Worm (Caenorhabditis elegans) whole organism, young adult: Measurements from ENCODE around the gene F52E1.14.

ENCODE experiments used
- B0336.3 ChIP-seq: fragments of 200-800 bp; sonication (Bioruptor generic); IDR thresholded peaks from 2 replicates; pipeline ENCODE4 v1.3.6; 2022; ENCODE audit warnings: missing genetic modification characterization, missing compliant biosample characterization
- C17E4.6 ChIP-seq: fragments of 200-800 bp; sonication (Bioruptor generic); IDR thresholded peaks from 2 replicates; pipeline ENCODE4 v1.3.6; 2022; ENCODE audit warnings: missing genetic modification reagents, missing genetic modification characterization, missing compliant biosample characterization
- F49E8.2 ChIP-seq: sonication (generic microtip); optimal IDR thresholded peaks from 3 replicates; lab custom pipeline; 2017; ENCODE audit warnings: missing genetic modification characterization, mild to moderate bottlenecking, missing compliant biosample characterization, antibody characterized with exemption, moderate library complexity; ENCODE audit not compliant: insufficient read depth
- F52B5.7 ChIP-seq: sonication (generic microtip); optimal IDR thresholded peaks from 2 replicates; lab custom pipeline; 2016; ENCODE audit warnings: mild to moderate bottlenecking, missing genetic modification characterization, missing compliant biosample characterization
- Y53F4B.3 ChIP-seq: fragments of 200-800 bp; sonication (Bioruptor generic); IDR thresholded peaks from 2 replicates; pipeline ENCODE4 v1.3.6; 2022; ENCODE audit warnings: missing genetic modification reagents, missing genetic modification characterization, missing compliant biosample characterization
- Y67H2A.10 ChIP-seq: fragments of 200-800 bp; sonication (Bioruptor generic); conservative IDR thresholded peaks from 2 replicates; pipeline ENCODE4 v1.3.6; 2022; ENCODE audit warnings: missing genetic modification reagents, missing genetic modification characterization, missing compliant biosample characterization
- Y79H2A.3 ChIP-seq: fragments of 200-800 bp; sonication (Bioruptor generic); conservative IDR thresholded peaks from 2 replicates; pipeline ENCODE4 v1.3.6; 2022; ENCODE audit warnings: missing genetic modification reagents, missing genetic modification characterization, missing compliant biosample characterization
- Y95B8A.8 ChIP-seq: fragments of 200-800 bp; sonication (Bioruptor generic); IDR thresholded peaks from 2 replicates; pipeline ENCODE4 v1.3.6; 2022; ENCODE audit warnings: missing genetic modification reagents, missing genetic modification characterization, missing compliant biosample characterization
- ZK185.1 ChIP-seq: sonication (generic microtip); optimal IDR thresholded peaks from 2 replicates; lab custom pipeline; 2016; ENCODE audit warnings: mild to moderate bottlenecking, missing genetic modification characterization, missing compliant biosample characterization; ENCODE audit not compliant: poor library complexity, severe bottlenecking
- akir-1 ChIP-seq: fragments of 200-800 bp; sonication (Bioruptor generic); optimal IDR thresholded peaks from 2 replicates; lab custom pipeline; 2018; ENCODE audit warnings: mild to moderate bottlenecking, missing genetic modification characterization, moderate library complexity, missing compliant biosample characterization
- aptf-2 ChIP-seq: fragments of 200-800 bp; sonication (Bioruptor generic); conservative IDR thresholded peaks from 2 replicates; pipeline ENCODE4 v1.3.6; 2022; ENCODE audit warnings: missing genetic modification reagents, missing genetic modification characterization, missing compliant biosample characterization
- aptf-3 ChIP-seq: fragments of 200-800 bp; sonication (Bioruptor generic); IDR thresholded peaks from 2 replicates; pipeline ENCODE4 v1.3.6; 2022; ENCODE audit warnings: missing genetic modification characterization, missing compliant biosample characterization
- atf-7 ChIP-seq: sonication (generic microtip); optimal IDR thresholded peaks from 2 replicates; lab custom pipeline; 2017; ENCODE audit warnings: mild to moderate bottlenecking, missing genetic modification characterization, missing compliant biosample characterization
- attf-5 ChIP-seq: fragments of 200-800 bp; sonication (Bioruptor generic); optimal IDR thresholded peaks from 2 replicates; lab custom pipeline; 2018; ENCODE audit warnings: mild to moderate bottlenecking, missing genetic modification characterization, missing compliant biosample characterization
- bed-2 ChIP-seq: fragments of 200-800 bp; sonication (Bioruptor generic); IDR thresholded peaks from 2 replicates; pipeline ENCODE4 v1.3.6; 2022; ENCODE audit warnings: missing genetic modification reagents, missing genetic modification characterization, missing compliant biosample characterization
- ccch-3 ChIP-seq: fragments of 200-800 bp; sonication (Bioruptor generic); optimal IDR thresholded peaks from 2 replicates; lab custom pipeline; 2018; ENCODE audit warnings: mild to moderate bottlenecking, missing genetic modification characterization, missing compliant biosample characterization
- ceh-100 ChIP-seq: fragments of 200-800 bp; sonication (Bioruptor generic); IDR thresholded peaks from 2 replicates; pipeline ENCODE4 v1.3.6; 2022; ENCODE audit warnings: missing genetic modification reagents, missing genetic modification characterization, missing compliant biosample characterization
- ceh-58 ChIP-seq: fragments of 200-800 bp; sonication (Bioruptor generic); IDR thresholded peaks from 2 replicates; pipeline ENCODE4 v1.3.6; 2022; ENCODE audit warnings: missing genetic modification characterization, missing compliant biosample characterization
- efl-1 ChIP-seq: fragments of 150-350 bp; optimal IDR thresholded peaks from 2 replicates; lab custom pipeline; 2014; ENCODE audit warnings: missing biosample characterization, missing genetic modification reagents, missing genetic modification characterization
- egrh-3 ChIP-seq: fragments of 200-800 bp; sonication (Bioruptor generic); IDR thresholded peaks from 2 replicates; pipeline ENCODE4 v1.3.6; 2022; ENCODE audit warnings: missing genetic modification reagents, missing genetic modification characterization, missing compliant biosample characterization
- ekl-4 ChIP-seq: fragments of 200-800 bp; sonication (Bioruptor generic); IDR thresholded peaks from 2 replicates; pipeline ENCODE4 v1.3.6; 2022; ENCODE audit warnings: missing genetic modification reagents, missing genetic modification characterization, missing compliant biosample characterization
- ets-4 ChIP-seq: fragments of 200-800 bp; sonication (Bioruptor generic); optimal IDR thresholded peaks from 2 replicates; lab custom pipeline; 2018; ENCODE audit warnings: mild to moderate bottlenecking, missing genetic modification characterization, missing compliant biosample characterization
- gei-17 ChIP-seq: fragments of 200-800 bp; sonication (Bioruptor generic); optimal IDR thresholded peaks from 2 replicates; lab custom pipeline; 2018; ENCODE audit warnings: mild to moderate bottlenecking, missing genetic modification characterization, missing compliant biosample characterization
- him-1 ChIP-seq: sonication (generic microtip); optimal IDR thresholded peaks from 2 replicates; lab custom pipeline; 2016; ENCODE audit warnings: missing genotype, missing genetic modification reagents, missing genetic modification characterization, missing compliant biosample characterization
- hlh-12 ChIP-seq: sonication (generic microtip); optimal IDR thresholded peaks from 2 replicates; lab custom pipeline; 2016; ENCODE audit warnings: missing genetic modification characterization, missing compliant biosample characterization
- hlh-26 ChIP-seq: fragments of 200-800 bp; sonication (Bioruptor generic); conservative IDR thresholded peaks from 2 replicates; pipeline ENCODE4 v1.3.6; 2022; ENCODE audit warnings: missing genetic modification reagents, missing genetic modification characterization, missing compliant biosample characterization
- hmg-1.2 ChIP-seq: fragments of 200-800 bp; sonication (Bioruptor generic); IDR thresholded peaks from 2 replicates; pipeline ENCODE4 v1.3.6; 2022; ENCODE audit warnings: missing genetic modification reagents, missing genetic modification characterization, missing compliant biosample characterization
- hsf-1 ChIP-seq: fragments of 200-800 bp; sonication (Bioruptor generic); IDR thresholded peaks from 2 replicates; pipeline ENCODE4 v1.3.6; 2022; ENCODE audit warnings: missing genetic modification reagents, missing genetic modification characterization, missing compliant biosample characterization
- let-526 ChIP-seq: fragments of 200-800 bp; sonication (Bioruptor generic); IDR thresholded peaks from 2 replicates; pipeline ENCODE4 v1.3.6; 2022; ENCODE audit warnings: missing genetic modification reagents, missing genetic modification characterization, missing compliant biosample characterization
- lin-35 ChIP-seq, 3 experiments: fragments of 150-350 bp in 2 of 3; sonication (generic microtip) in 1 of 3; optimal IDR thresholded peaks; 2 replicates each; lab custom pipeline; 2014 to 2018; ENCODE audit warnings: missing biosample characterization in 3 of 3, missing genetic modification characterization in 3 of 3, missing genetic modification reagents in 3 of 3
- lin-54 ChIP-seq: fragments of 200-800 bp; sonication (Bioruptor generic); optimal IDR thresholded peaks from 2 replicates; lab custom pipeline; 2018; ENCODE audit warnings: mild to moderate bottlenecking, missing genetic modification characterization, missing compliant biosample characterization
- lir-1 ChIP-seq: fragments of 200-800 bp; sonication (Bioruptor generic); conservative IDR thresholded peaks from 2 replicates; pipeline ENCODE4 v1.3.6; 2022; ENCODE audit warnings: missing genetic modification reagents, missing genetic modification characterization, missing compliant biosample characterization
- lsl-1 ChIP-seq: fragments of 200-800 bp; sonication (Bioruptor generic); optimal IDR thresholded peaks from 2 replicates; lab custom pipeline; 2018; ENCODE audit warnings: mild to moderate bottlenecking, missing genetic modification characterization, moderate library complexity, missing compliant biosample characterization
- madf-6 ChIP-seq: fragments of 200-800 bp; sonication (Bioruptor generic); IDR thresholded peaks from 2 replicates; pipeline ENCODE4 v1.3.6; 2022; ENCODE audit warnings: missing genetic modification reagents, missing genetic modification characterization, missing compliant biosample characterization
- mes-4 ChIP-seq: sonication (generic microtip); optimal IDR thresholded peaks from 2 replicates; lab custom pipeline; 2016; ENCODE audit warnings: missing genotype, missing genetic modification characterization, missing compliant biosample characterization
- mxl-1 ChIP-seq: sonication (generic microtip); optimal IDR thresholded peaks from 2 replicates; lab custom pipeline; 2016; ENCODE audit warnings: missing genetic modification characterization, missing compliant biosample characterization
- nfya-1 ChIP-seq: sonication (generic microtip); optimal IDR thresholded peaks from 2 replicates; lab custom pipeline; 2017; ENCODE audit warnings: antibody characterized with exemption, missing compliant biosample characterization, missing genetic modification characterization, borderline replicate concordance; ENCODE audit not compliant: insufficient read depth
- nfya-2 ChIP-seq: fragments of 200-800 bp; sonication (Bioruptor generic); IDR thresholded peaks from 2 replicates; pipeline ENCODE4 v1.3.6; 2022; ENCODE audit warnings: missing genetic modification reagents, missing genetic modification characterization, missing compliant biosample characterization
- nhr-179 ChIP-seq: sonication (generic microtip); optimal IDR thresholded peaks from 2 replicates; lab custom pipeline; 2016; ENCODE audit warnings: mild to moderate bottlenecking, missing genetic modification characterization, missing compliant biosample characterization
- nhr-27 ChIP-seq: fragments of 200-800 bp; sonication (Bioruptor generic); optimal IDR thresholded peaks from 2 replicates; lab custom pipeline; 2018; ENCODE audit warnings: mild to moderate bottlenecking, missing genetic modification characterization, moderate library complexity, missing compliant biosample characterization
- rec-8 ChIP-seq, 2 experiments: sonication (generic microtip); optimal IDR thresholded peaks; 2 replicates each; lab custom pipeline; 2016; ENCODE audit warnings: mild to moderate bottlenecking in 2 of 2, missing genetic modification characterization in 2 of 2, missing genetic modification reagents in 2 of 2, missing genotype in 2 of 2, missing biosample characterization in 1 of 2, missing compliant biosample characterization in 1 of 2, moderate library complexity in 1 of 2
- rpc-1 ChIP-seq, 2 experiments: fragments of 150-350 bp in 1 of 2; sonication (generic microtip) in 1 of 2; optimal IDR thresholded peaks; 2 replicates each; lab custom pipeline; 2014 to 2018; ENCODE audit warnings: missing biosample characterization in 1 of 2, missing genetic modification characterization in 1 of 2, missing genetic modification reagents in 1 of 2, missing genotype in 1 of 2
- sdz-38 ChIP-seq: sonication (generic microtip); optimal IDR thresholded peaks from 2 replicates; lab custom pipeline; 2016; ENCODE audit warnings: missing genotype, missing genetic modification characterization, missing compliant biosample characterization
- sptf-2 ChIP-seq: fragments of 200-800 bp; sonication (Bioruptor generic); optimal IDR thresholded peaks from 2 replicates; lab custom pipeline; 2018; ENCODE audit warnings: mild to moderate bottlenecking, missing genetic modification characterization, missing compliant biosample characterization
- unc-130 ChIP-seq: sonication (generic microtip); optimal IDR thresholded peaks from 2 replicates; lab custom pipeline; 2016; ENCODE audit warnings: missing genetic modification reagents, missing genetic modification characterization, missing compliant biosample characterization
- zfh-2 ChIP-seq: fragments of 200-800 bp; sonication (Bioruptor generic); conservative IDR thresholded peaks from 2 replicates; pipeline ENCODE4 v1.3.6; 2022; ENCODE audit warnings: missing genetic modification reagents, missing genetic modification characterization, missing compliant biosample characterization
- zim-3 ChIP-seq: sonication (generic microtip); optimal IDR thresholded peaks from 2 replicates; lab custom pipeline; 2017; ENCODE audit warnings: mild to moderate bottlenecking, missing genetic modification characterization, moderate library complexity, missing compliant biosample characterization
- ztf-6 ChIP-seq: fragments of 200-800 bp; sonication (Bioruptor generic); IDR thresholded peaks from 2 replicates; pipeline ENCODE4 v1.3.6; 2022; ENCODE audit warnings: missing genetic modification reagents, missing genetic modification characterization, missing compliant biosample characterization

F52E1.14 gene

DNA sequence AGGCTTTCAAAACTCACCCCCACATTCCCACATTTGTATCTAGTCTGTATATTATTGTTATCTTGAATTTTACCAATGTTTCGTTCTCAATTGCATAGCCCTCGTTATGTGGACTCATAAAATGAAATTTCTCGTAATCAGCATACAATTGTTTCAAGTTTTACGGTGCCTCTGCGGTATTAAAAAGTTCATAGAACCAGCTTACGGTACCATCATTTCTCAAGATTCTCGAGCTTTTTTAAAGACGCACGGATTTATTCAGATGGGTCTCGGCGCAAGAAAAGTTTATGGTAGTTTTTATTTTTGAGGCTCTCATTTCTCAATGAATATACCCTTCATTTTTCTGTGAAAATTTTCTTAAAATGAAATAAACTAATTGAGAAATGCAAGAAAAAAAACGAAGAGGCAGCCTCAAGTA lies 31.4 kb downstream of the F52E1.14 start (continued):
- peak; percentile 87 for TF ChIP-seq Y95B8A.8
- peak in 1 of 3 experiments; percentile 9 for TF ChIP-seq lin-35 (GFP tag; optimal IDR thresholded peaks at IDR 0.05; lab: Kevin White, UChicago)
- TF ChIP-seq hmg-1.2 (GFP tag; lab: Robert Waterston, UW), result peak; percentile 56
- TF ChIP-seq ets-4 (GFP tag; lab: Kevin White, UChicago), result no peak
- TF ChIP-seq atf-7 (tag; lab: Kevin White, UChicago), result peak; percentile 56
- TF ChIP-seq mxl-1 (tag; lab: Kevin White, UChicago), result no peak
- TF ChIP-seq efl-1 (GFP tag; lab: Kevin White, UChicago), result peak; percentile 33
- TF ChIP-seq let-526 (GFP tag; lab: Robert Waterston, UW), result no peak
- peak; percentile 71 for TF ChIP-seq lsl-1 (GFP tag; lab: Kevin White, UChicago)
- peak; percentile 85 for TF ChIP-seq hsf-1 (GFP tag; lab: Robert Waterston, UW)
- peak; percentile 91; the same call in 1 of the 2 replicates for TF ChIP-seq ceh-58
- TF ChIP-seq akir-1 (GFP tag; lab: Kevin White, UChicago), result no peak
- TF ChIP-seq F52B5.7 (tag; lab: Kevin White, UChicago), result peak; percentile 80
- no peak for TF ChIP-seq egrh-3 (GFP tag; lab: Robert Waterston, UW)
- peak; percentile 77 for TF ChIP-seq F49E8.2 (tag; lab: Kevin White, UChicago)
- TF ChIP-seq nhr-179 (tag; lab: Kevin White, UChicago), result no peak
- 0 out of 2 replicates have a peak, but pooled peaks have one; percentile 5 for TF ChIP-seq nfya-2 (GFP tag; lab: Robert Waterston, UW)
- TF ChIP-seq Y53F4B.3 (GFP tag; lab: Robert Waterston, UW), result no peak
- TF ChIP-seq lin-54, result peak; percentile 72
- TF ChIP-seq mes-4 (tag; lab: Kevin White, UChicago), result no peak
- no peak for TF ChIP-seq zfh-2 (GFP tag; lab: Robert Waterston, UW)
- TF ChIP-seq C17E4.6 (GFP tag; lab: Robert Waterston, UW), result no peak; the same call in 1 of the 2 replicates
- peak; percentile 81 for TF ChIP-seq him-1 (tag; lab: Kevin White, UChicago)
- TF ChIP-seq Y79H2A.3 (GFP tag; lab: Robert Waterston, UW), result peak; percentile 94
- TF ChIP-seq hlh-12 (tag; lab: Kevin White, UChicago), result no peak
- TF ChIP-seq attf-5 (GFP tag; lab: Kevin White, UChicago), result no peak
- TF ChIP-seq aptf-2 (GFP tag; lab: Robert Waterston, UW), result no peak
- no peak for TF ChIP-seq ztf-6 (GFP tag; lab: Robert Waterston, UW)
- no peak for TF ChIP-seq gei-17 (GFP tag; lab: Kevin White, UChicago)
- TF ChIP-seq ceh-100 (GFP tag; lab: Robert Waterston, UW), result peak; percentile 56
- peak; percentile 86 for TF ChIP-seq madf-6
- no peak for TF ChIP-seq Y67H2A.10 (GFP tag; lab: Robert Waterston, UW)
- peak; percentile 23 for TF ChIP-seq unc-130 (GFP tag; lab: Kevin White, UChicago)
- no peak for TF ChIP-seq ccch-3
- no peak for TF ChIP-seq nfya-1
- peak; percentile 95 for TF ChIP-seq B0336.3 (GFP tag; lab: Robert Waterston, UW)
- TF ChIP-seq sptf-2 (GFP tag; lab: Kevin White, UChicago), result no peak
- TF ChIP-seq ekl-4 (GFP tag; lab: Robert Waterston, UW), result peak; percentile 87
- TF ChIP-seq bed-2, result no peak
- TF ChIP-seq nhr-27, result no peak
- TF ChIP-seq hlh-26 (GFP tag; lab: Robert Waterston, UW), result no peak
- TF ChIP-seq rec-8 (tag; optimal IDR thresholded peaks at IDR 0.05; lab: Kevin White, UChicago), result peak in 1 of 2 experiments; percentile 2
- TF ChIP-seq aptf-3 (GFP tag; lab: Robert Waterston, UW), result 0 out of 2 replicates have a peak, but pooled peaks have one; percentile 11
- TF ChIP-seq lir-1 (GFP tag; lab: Robert Waterston, UW), result no peak
- no peak for TF ChIP-seq rpc-1 (optimal IDR thresholded peaks at IDR 0.05; lab: Kevin White, UChicago)
- no peak for TF ChIP-seq rpc-1 (tag; optimal IDR thresholded peaks at IDR 0.05; lab: Kevin White, UChicago)
- TF ChIP-seq ZK185.1, result no peak
- TF ChIP-seq zim-3 (tag; lab: Kevin White, UChicago), result no peak
- no peak for TF ChIP-seq sdz-38
